ENCODE assay signal across 1 fruit fly cellular context in the genomic region with DNA sequence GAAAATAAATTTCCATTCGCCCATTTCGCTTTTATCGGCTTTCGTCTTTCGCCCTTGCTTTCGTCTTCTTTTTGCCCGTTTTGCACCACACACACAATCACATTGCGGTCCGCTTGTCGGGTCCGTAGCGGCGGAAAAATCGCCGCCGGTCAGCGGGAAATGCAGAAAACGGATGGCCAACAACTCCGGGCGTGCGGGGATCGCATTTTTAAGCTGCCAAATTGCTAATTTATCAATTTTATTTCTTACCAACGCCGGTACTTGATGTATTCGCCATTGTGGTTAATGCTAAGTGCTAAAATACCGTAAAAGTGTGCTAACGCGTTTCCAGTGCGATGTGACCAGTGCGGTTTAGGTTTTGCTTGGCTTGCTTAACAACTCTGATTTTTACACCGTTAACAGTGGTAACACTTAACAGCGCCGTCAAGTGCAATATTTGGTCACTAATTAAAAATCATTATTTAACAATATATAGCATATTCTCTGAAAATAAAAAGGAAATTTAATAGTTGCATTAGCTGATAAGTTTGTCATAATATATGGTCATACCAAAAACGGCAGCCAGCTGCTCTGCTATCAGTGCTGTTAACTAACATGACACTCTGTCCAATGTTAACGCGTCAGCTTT.
TF ChIP-seq lines count a peak whose summit lies in the region.

A gene (minus strand): TSS at position 346 of the 628 bp plus-strand sequence.
A gene (plus strand): TSS at position 576 of the 628 bp plus-strand sequence.

TF ChIP-seq in whole organism, embryonic, 481 proteins besides CTCF, POLR2A, EP300 and RAD21 (continued from another document):
- peak; percentile 68 for TF ChIP-seq Med (GFP tag; lab: Kevin White, UChicago)
- TF ChIP-seq Dp (GFP tag; optimal IDR thresholded peaks at IDR 0.05; lab: Kevin White, UChicago), result peak; percentile 22
- TF ChIP-seq Rx (GFP tag; IDR thresholded peaks at IDR 0.05; lab: Robert Waterston, UW), result no peak
- 0 out of 2 replicates have a peak, but pooled peaks have one; percentile 21 for TF ChIP-seq Scr (GFP tag; IDR thresholded peaks at IDR 0.05; lab: Robert Waterston, UW; ENCODE audit: partially characterized antibody)
- TF ChIP-seq Hr78 (GFP tag; optimal IDR thresholded peaks at IDR 0.05; lab: Kevin White, UChicago), result no peak
- peak; percentile 17 for TF ChIP-seq HmgZ (tag; optimal IDR thresholded peaks at IDR 0.05; lab: Kevin White, UChicago)
- TF ChIP-seq Myb (GFP tag; optimal IDR thresholded peaks at IDR 0.05; lab: Kevin White, UChicago), result peak; percentile 27
- TF ChIP-seq CG4404 (GFP tag; IDR thresholded peaks at IDR 0.05; lab: Robert Waterston, UW), result no peak
- peak; percentile 41; the same call in 1 of the 3 replicates for TF ChIP-seq CG16813 (GFP tag; IDR thresholded peaks at IDR 0.05; lab: Robert Waterston, UW; ENCODE audit: partially characterized antibody)
- TF ChIP-seq ERR (GFP tag; optimal IDR thresholded peaks at IDR 0.05; lab: Kevin White, UChicago), result no peak
- no peak for TF ChIP-seq twi (tag; optimal IDR thresholded peaks at IDR 0.05; lab: Kevin White, UChicago)
- peak; percentile 92 for TF ChIP-seq Sin3A (optimal IDR thresholded peaks at IDR 0.05; lab: Kevin White, UChicago)
- TF ChIP-seq CG10267 (tag; optimal IDR thresholded peaks at IDR 0.05; lab: Kevin White, UChicago), result peak; percentile 77
- TF ChIP-seq CG8388 (GFP tag; optimal IDR thresholded peaks at IDR 0.05; lab: Kevin White, UChicago), result no peak
- TF ChIP-seq BEAF-32 (GFP tag; optimal IDR thresholded peaks at IDR 0.05; lab: Kevin White, UChicago), result peak; percentile 46
- no peak for TF ChIP-seq toy (GFP tag; IDR thresholded peaks at IDR 0.05; lab: Robert Waterston, UW)
- peak in 1 of 2 experiments; percentile 16 for TF ChIP-seq Trl (optimal IDR thresholded peaks at IDR 0.05; lab: Kevin White, UChicago)
- no peak for TF ChIP-seq Trl (GFP tag; optimal IDR thresholded peaks at IDR 0.05; lab: Kevin White, UChicago)
- peak; percentile 1 for TF ChIP-seq lab (GFP tag; optimal IDR thresholded peaks at IDR 0.05; lab: Kevin White, UChicago)
- peak; percentile 51 for TF ChIP-seq CHES-1-like (GFP tag; optimal IDR thresholded peaks at IDR 0.05; lab: Kevin White, UChicago)
- no peak for TF ChIP-seq D19A (tag; optimal IDR thresholded peaks at IDR 0.05; lab: Kevin White, UChicago)
- TF ChIP-seq CG3281 (GFP tag; optimal IDR thresholded peaks at IDR 0.05; lab: Kevin White, UChicago), result peak; percentile 51
